Fruit fly (Drosophila melanogaster) whole organism, embryonic: ENCODE measurements around the gene CG15922.
A peak's percentile ranks its signal among the peaks of the same experiment; 100 is the strongest.

ENCODE experiments used
- Atf6 ChIP-seq: fragments of 200-800 bp; sonication (Bioruptor generic); IDR thresholded peaks from 2 replicates; pipeline ENCODE4 v1.3.6; 2022; ENCODE audit warnings: missing biosample characterization, missing genetic modification characterization
- CG10209 ChIP-seq: fragments of 200-800 bp; sonication (Bioruptor generic); optimal IDR thresholded peaks from 3 replicates; lab custom pipeline; 2017; ENCODE audit warnings: missing biosample characterization, mild to moderate bottlenecking, missing genetic modification characterization, missing genetic modification reagents
- CG1024 ChIP-seq: fragments of 200-800 bp; sonication (Bioruptor generic); IDR thresholded peaks from 2 replicates; pipeline ENCODE4 v1.3.6; 2022; ENCODE audit warnings: missing biosample characterization, missing genetic modification characterization
- CG10274 ChIP-seq: fragments of 200-800 bp; sonication (Bioruptor generic); optimal IDR thresholded peaks from 3 replicates; lab custom pipeline; 2017; ENCODE audit warnings: missing biosample characterization, mild to moderate bottlenecking, missing genetic modification characterization
- CG10366 ChIP-seq: fragments of 200-800 bp; sonication (Bioruptor generic); IDR thresholded peaks from 2 replicates; pipeline ENCODE4 v1.3.6; 2022; ENCODE audit warnings: missing biosample characterization, missing genetic modification characterization
- CG10431 ChIP-seq: fragments of 200-800 bp; sonication (Bioruptor generic); optimal IDR thresholded peaks from 3 replicates; lab custom pipeline; 2018; ENCODE audit warnings: missing biosample characterization, mild to moderate bottlenecking, missing genetic modification characterization
- CG13775 ChIP-seq: fragments of 200-800 bp; sonication (Bioruptor generic); optimal IDR thresholded peaks from 3 replicates; lab custom pipeline; 2017; ENCODE audit warnings: missing biosample characterization, mild to moderate bottlenecking, missing genetic modification characterization
- CG13894 ChIP-seq: fragments of 200-800 bp; sonication (Bioruptor generic); optimal IDR thresholded peaks from 3 replicates; lab custom pipeline; 2018; ENCODE audit warnings: missing biosample characterization, mild to moderate bottlenecking, missing genetic modification characterization, moderate library complexity
- CG15073 ChIP-seq: fragments of 200-800 bp; sonication (Bioruptor generic); optimal IDR thresholded peaks from 2 replicates; lab custom pipeline; 2016; ENCODE audit warnings: missing biosample characterization, missing genetic modification characterization
- CG17328 ChIP-seq: fragments of 200-800 bp; sonication (Bioruptor generic); IDR thresholded peaks from 2 replicates; pipeline ENCODE4 v1.3.6; 2022; ENCODE audit warnings: missing biosample characterization, missing genetic modification characterization
- CG18011 ChIP-seq: fragments of 200-800 bp; sonication (Bioruptor generic); optimal IDR thresholded peaks from 2 replicates; lab custom pipeline; 2017; ENCODE audit warnings: missing biosample characterization, missing genetic modification characterization, mild to moderate bottlenecking, moderate library complexity, missing genotype
- CG30020 ChIP-seq: fragments of 200-800 bp; optimal IDR thresholded peaks from 2 replicates; lab custom pipeline; 2019; ENCODE audit warnings: missing biosample characterization, mild to moderate bottlenecking, missing genetic modification characterization, moderate library complexity
- CG32767 ChIP-seq: fragments of 200-800 bp; sonication (Bioruptor generic); IDR thresholded peaks from 2 replicates; pipeline ENCODE4 v1.3.6; 2022; ENCODE audit warnings: missing biosample characterization, missing genetic modification characterization
- CG33213 ChIP-seq: fragments of 200-800 bp; sonication (Bioruptor generic); optimal IDR thresholded peaks from 3 replicates; lab custom pipeline; 2016; ENCODE audit warnings: missing biosample characterization, missing genetic modification characterization
- CG3407 ChIP-seq: fragments of 200-800 bp; sonication (Bioruptor generic); optimal IDR thresholded peaks from 2 replicates; lab custom pipeline; 2018; ENCODE audit warnings: missing biosample characterization, mild to moderate bottlenecking, missing genetic modification characterization
- CG4328 ChIP-seq: fragments of 200-800 bp; sonication (Bioruptor generic); optimal IDR thresholded peaks from 3 replicates; lab custom pipeline; 2017; ENCODE audit warnings: missing biosample characterization, missing genetic modification reagents, missing genetic modification characterization
- CG6813 ChIP-seq: fragments of 200-800 bp; sonication (Bioruptor generic); optimal IDR thresholded peaks from 2 replicates; lab custom pipeline; 2017; ENCODE audit warnings: missing biosample characterization, missing genetic modification characterization, mild to moderate bottlenecking, moderate library complexity, missing genetic modification reagents
- CG8478 ChIP-seq: fragments of >200 bp; optimal IDR thresholded peaks from 2 replicates; lab custom pipeline; 2018
- CG9609 ChIP-seq: fragments of 200-800 bp; sonication (Bioruptor generic); optimal IDR thresholded peaks from 3 replicates; lab custom pipeline; 2016; ENCODE audit warnings: missing biosample characterization, missing genetic modification characterization
- Hmr ChIP-seq: fragments of 200-800 bp; sonication (Bioruptor generic); optimal IDR thresholded peaks from 3 replicates; lab custom pipeline; 2017; ENCODE audit warnings: mild to moderate bottlenecking, missing biosample characterization, missing genetic modification reagents, missing genetic modification characterization
- Hr78 ChIP-seq, 2 experiments: fragments of 200-800 bp in 1 of 2; fragments of >200 bp in 1 of 2; sonication (Bioruptor generic) in 1 of 2; optimal IDR thresholded peaks; 2 replicates each; lab custom pipeline; 2017 to 2019; ENCODE audit warnings: missing biosample characterization in 2 of 2, missing genetic modification characterization in 2 of 2, mild to moderate bottlenecking in 1 of 2, moderate library complexity in 1 of 2
- Lhr ChIP-seq: fragments of 200-800 bp; sonication (Bioruptor generic); optimal IDR thresholded peaks from 3 replicates; lab custom pipeline; 2017; ENCODE audit warnings: mild to moderate bottlenecking, missing biosample characterization, missing genetic modification reagents, missing genetic modification characterization
- Lpt ChIP-seq: fragments of >200 bp; optimal IDR thresholded peaks from 2 replicates; lab custom pipeline; 2018; ENCODE audit warnings: missing biosample characterization, missing genetic modification characterization
- MBD-R2 ChIP-seq: fragments of 200-800 bp; sonication (Bioruptor generic); IDR thresholded peaks from 2 replicates; pipeline ENCODE4 v1.3.6; 2022; ENCODE audit warnings: missing biosample characterization, missing genetic modification characterization
- MTF-1 ChIP-seq: fragments of 200-800 bp; sonication (Bioruptor generic); optimal IDR thresholded peaks from 2 replicates; lab custom pipeline; 2018; ENCODE audit warnings: missing biosample characterization, mild to moderate bottlenecking, missing genetic modification characterization, borderline replicate concordance
- Max ChIP-seq: fragments of 200-800 bp; sonication (Bioruptor generic); optimal IDR thresholded peaks from 2 replicates; lab custom pipeline; 2016; ENCODE audit warnings: missing biosample characterization, mild to moderate bottlenecking, missing genetic modification characterization
- NFAT ChIP-seq: fragments of 200-800 bp; sonication (Bioruptor generic); IDR thresholded peaks from 2 replicates; pipeline ENCODE4 v1.3.6; 2022; ENCODE audit warnings: missing biosample characterization, missing genetic modification characterization
- Pdp1 ChIP-seq, 2 experiments: fragments of 200-800 bp; sonication (Bioruptor generic); optimal IDR thresholded peaks; 3 replicates each; lab custom pipeline; 2016; ENCODE audit warnings: missing biosample characterization in 2 of 2, missing genetic modification characterization in 2 of 2, mild to moderate bottlenecking in 1 of 2, moderate library complexity in 1 of 2
- Ptx1 ChIP-seq: fragments of 200-800 bp; sonication (Bioruptor generic); IDR thresholded peaks from 2 replicates; pipeline ENCODE4 v1.3.6; 2022; ENCODE audit warnings: missing biosample characterization, missing genetic modification characterization
- TFAM ChIP-seq: fragments of 200-800 bp; sonication (Bioruptor generic); optimal IDR thresholded peaks from 2 replicates; lab custom pipeline; 2017; ENCODE audit warnings: missing biosample characterization, missing genetic modification characterization, inconsistent platforms
- Xbp1 ChIP-seq: fragments of 200-800 bp; sonication (Bioruptor generic); optimal IDR thresholded peaks from 3 replicates; lab custom pipeline; 2016; ENCODE audit warnings: missing biosample characterization, mild to moderate bottlenecking, missing genetic modification characterization
- aop ChIP-seq: fragments of 200-800 bp; sonication (Bioruptor generic); IDR thresholded peaks from 2 replicates; pipeline ENCODE4 v1.3.6; 2022; ENCODE audit warnings: missing biosample characterization, missing genetic modification characterization
- bcd ChIP-seq: fragments of 200-800 bp; sonication (Bioruptor generic); optimal IDR thresholded peaks from 2 replicates; lab custom pipeline; 2017; ENCODE audit warnings: missing biosample characterization, mild to moderate bottlenecking, missing genetic modification characterization
- dan ChIP-seq: fragments of 200-800 bp; sonication (Bioruptor generic); IDR thresholded peaks from 2 replicates; pipeline ENCODE4 v1.3.6; 2022; ENCODE audit warnings: missing biosample characterization, missing genetic modification characterization
- disco-r ChIP-seq: fragments of 200-800 bp; sonication (Bioruptor generic); optimal IDR thresholded peaks from 2 replicates; lab custom pipeline; 2016; ENCODE audit warnings: missing biosample characterization, missing genetic modification characterization
- emc ChIP-seq: fragments of 200-800 bp; sonication (Bioruptor generic); optimal IDR thresholded peaks from 2 replicates; lab custom pipeline; 2016; ENCODE audit warnings: missing biosample characterization, missing genetic modification characterization
- eyg ChIP-seq: fragments of 200-800 bp; sonication (Bioruptor generic); optimal IDR thresholded peaks from 3 replicates; lab custom pipeline; 2016; ENCODE audit warnings: missing biosample characterization, missing genetic modification characterization
- gcm2 ChIP-seq: fragments of 200-800 bp; sonication (Bioruptor generic); optimal IDR thresholded peaks from 2 replicates; lab custom pipeline; 2016; ENCODE audit warnings: missing biosample characterization, missing genetic modification characterization
- kah ChIP-seq: fragments of 200-800 bp; sonication (Bioruptor generic); optimal IDR thresholded peaks from 2 replicates; lab custom pipeline; 2018; ENCODE audit warnings: missing biosample characterization, mild to moderate bottlenecking, missing genetic modification characterization
- lbe ChIP-seq: fragments of 200-800 bp; sonication (Bioruptor generic); optimal IDR thresholded peaks from 2 replicates; lab custom pipeline; 2016; ENCODE audit warnings: missing biosample characterization, mild to moderate bottlenecking, missing genetic modification characterization
- nau ChIP-seq: fragments of 200-800 bp; sonication (Bioruptor generic); optimal IDR thresholded peaks from 3 replicates; lab custom pipeline; 2017; ENCODE audit warnings: missing biosample characterization, mild to moderate bottlenecking, missing genetic modification characterization, missing genetic modification reagents
- p53 ChIP-seq: fragments of 200-800 bp; sonication (Bioruptor generic); optimal IDR thresholded peaks from 2 replicates; lab custom pipeline; 2016; ENCODE audit warnings: missing biosample characterization, missing genetic modification characterization
- psq ChIP-seq: fragments of 200-800 bp; sonication (Bioruptor generic); optimal IDR thresholded peaks from 2 replicates; lab custom pipeline; 2017; ENCODE audit warnings: missing biosample characterization, missing genetic modification characterization
- ranshi ChIP-seq: fragments of 200-800 bp; sonication (Bioruptor generic); IDR thresholded peaks from 2 replicates; pipeline ENCODE4 v1.3.6; 2022; ENCODE audit warnings: missing biosample characterization, missing genetic modification characterization
- salm ChIP-seq: fragments of 200-800 bp; sonication (Bioruptor generic); optimal IDR thresholded peaks from 2 replicates; lab custom pipeline; 2018; ENCODE audit warnings: missing biosample characterization, mild to moderate bottlenecking, missing genetic modification characterization
- sens ChIP-seq: fragments of 200-800 bp; sonication (Bioruptor generic); peaks from one replicate; lab custom pipeline; 2016; ENCODE audit warnings: missing biosample characterization, missing genetic modification characterization
- seq ChIP-seq: fragments of 200-800 bp; sonication (Bioruptor generic); IDR thresholded peaks from 2 replicates; pipeline ENCODE4 v1.3.6; 2022; ENCODE audit warnings: missing biosample characterization, missing genetic modification characterization
- tna ChIP-seq: fragments of 200-800 bp; sonication (Bioruptor generic); IDR thresholded peaks from 2 replicates; pipeline ENCODE4 v1.3.6; 2022; ENCODE audit warnings: missing biosample characterization, missing genetic modification characterization; ENCODE audit not compliant: partially characterized antibody
- vvl ChIP-seq: fragments of 200-800 bp; sonication (Bioruptor generic); IDR thresholded peaks from 2 replicates; pipeline ENCODE4 v1.3.6; 2022; ENCODE audit warnings: missing biosample characterization, missing genetic modification characterization

The CG15922 gene

DNA sequence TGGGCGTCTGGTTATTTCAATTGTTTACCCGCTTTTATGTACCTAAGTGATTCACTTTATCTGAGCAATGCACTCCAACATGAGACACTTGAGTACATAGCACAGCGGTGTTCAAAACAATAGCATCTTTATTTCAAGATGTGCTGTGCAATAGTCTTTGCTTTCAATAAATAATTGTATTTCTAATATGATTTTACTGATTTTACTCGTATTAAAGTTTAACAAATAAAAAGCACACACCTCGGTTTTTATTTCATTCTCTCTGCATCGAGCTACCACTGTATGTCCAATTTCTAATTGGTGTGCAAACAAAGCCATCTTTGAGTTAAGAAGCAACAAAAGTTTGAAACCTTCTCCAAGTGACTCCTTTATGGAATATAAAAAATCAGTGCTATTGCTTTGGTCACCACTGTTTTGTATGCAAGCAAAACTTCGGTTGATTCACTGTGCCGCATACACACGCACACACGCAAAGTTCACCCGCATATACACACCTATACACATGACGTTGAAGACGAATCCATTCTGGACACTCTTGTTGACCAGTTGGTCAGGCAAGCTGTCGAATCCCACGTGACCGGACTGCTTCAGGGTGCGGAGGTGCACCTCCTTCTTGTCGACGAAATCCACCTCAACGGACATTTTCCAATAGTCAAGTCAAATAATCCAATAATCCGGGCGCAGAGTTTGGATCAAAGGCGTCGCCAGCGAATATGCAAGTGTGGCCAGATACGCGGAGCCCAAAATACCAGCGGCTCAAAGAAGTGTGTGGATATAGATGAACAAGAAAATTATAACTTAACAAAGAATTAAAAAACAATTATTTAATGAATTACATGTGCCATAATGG lies 27.8 kb upstream of the CG15922 start, which contains the start of gene Septin2 (continued):
- TF ChIP-seq MTF-1 (GFP tag; lab: Kevin White, UChicago) (peak; percentile 65), CG18011 (GFP tag; lab: Kevin White, UChicago) (peak; percentile 31), vvl (GFP tag; lab: Robert Waterston, UW) (peak; percentile 52; the same call in 1 of the 2 replicates), CG32767 (GFP tag; lab: Robert Waterston, UW) (peak; percentile 59; the same call in 1 of the 2 replicates), TFAM (GFP tag; lab: Kevin White, UChicago) (peak; percentile 22), disco-r (GFP tag; lab: Kevin White, UChicago) (peak; percentile 26), eyg (no peak), aop (no peak), CG4328 (GFP tag; lab: Kevin White, UChicago) (peak; percentile 50), p53 (GFP tag; lab: Kevin White, UChicago) (no peak), Hr78 (GFP tag; optimal IDR thresholded peaks at IDR 0.05; lab: Kevin White, UChicago) (peak in 1 of 2 experiments; percentile 62), ranshi (GFP tag; lab: Robert Waterston, UW) (peak; percentile 47; the same call in 1 of the 2 replicates), CG10274 (GFP tag; lab: Kevin White, UChicago) (peak; percentile 33), emc (no peak), CG9609 (GFP tag; lab: Kevin White, UChicago) (peak; percentile 27), CG10209 (GFP tag; lab: Kevin White, UChicago) (peak; percentile 83), Xbp1 (GFP tag; lab: Kevin White, UChicago) (peak; percentile 79), psq (GFP tag; lab: Kevin White, UChicago) (peak; percentile 13), nau (GFP tag; lab: Kevin White, UChicago) (peak; percentile 36), Atf6 (GFP tag; lab: Robert Waterston, UW) (peak; percentile 47; the same call in 1 of the 2 replicates), tna (GFP tag; lab: Robert Waterston, UW) (no peak), dan (no peak), CG30020 (tag; lab: Kevin White, UChicago) (no peak), salm (tag; lab: Kevin White, UChicago) (peak; percentile 59), Lhr (GFP tag; lab: Kevin White, UChicago) (peak; percentile 70), CG13775 (peak; percentile 75), CG17328 (GFP tag; lab: Robert Waterston, UW) (peak; percentile 54; the same call in 1 of the 2 replicates), CG10366 (peak; percentile 49; the same call in 1 of the 2 replicates), seq (GFP tag; lab: Robert Waterston, UW) (peak; percentile 62), CG1024 (GFP tag; lab: Robert Waterston, UW) (0 out of 2 replicates have a peak, but pooled peaks have one; percentile 2), Pdp1 (GFP tag; optimal IDR thresholded peaks at IDR 0.05; lab: Kevin White, UChicago) (peak; percentile 34 to 50), kah (peak; percentile 46), CG3407 (GFP tag; lab: Kevin White, UChicago) (peak; percentile 81), gcm2 (no peak), sens (GFP tag; lab: Kevin White, UChicago) (peak; percentile 96), MBD-R2 (GFP tag; lab: Robert Waterston, UW) (no peak; the same call in none of the 2 replicates), CG8478 (peak; percentile 76), Lpt (GFP tag; lab: Kevin White, UChicago) (no peak), CG10431 (GFP tag; lab: Kevin White, UChicago) (peak; percentile 74), CG13894 (tag; lab: Kevin White, UChicago) (no peak), CG33213 (GFP tag; lab: Kevin White, UChicago) (peak; percentile 58), bcd (GFP tag; lab: Kevin White, UChicago) (peak; percentile 75), lbe (peak; percentile 85), NFAT (no peak), Hmr (GFP tag; lab: Kevin White, UChicago) (peak; percentile 68), CG15073 (GFP tag; lab: Kevin White, UChicago) (peak; percentile 50), Ptx1 (GFP tag; lab: Robert Waterston, UW) (peak; percentile 66), Max (peak; percentile 81), CG6813 (GFP tag; lab: Kevin White, UChicago) (peak; percentile 68)
